Fruit fly (Drosophila melanogaster): Measurements from ENCODE around the gene MAGE.

Gene MAGE

DNA sequence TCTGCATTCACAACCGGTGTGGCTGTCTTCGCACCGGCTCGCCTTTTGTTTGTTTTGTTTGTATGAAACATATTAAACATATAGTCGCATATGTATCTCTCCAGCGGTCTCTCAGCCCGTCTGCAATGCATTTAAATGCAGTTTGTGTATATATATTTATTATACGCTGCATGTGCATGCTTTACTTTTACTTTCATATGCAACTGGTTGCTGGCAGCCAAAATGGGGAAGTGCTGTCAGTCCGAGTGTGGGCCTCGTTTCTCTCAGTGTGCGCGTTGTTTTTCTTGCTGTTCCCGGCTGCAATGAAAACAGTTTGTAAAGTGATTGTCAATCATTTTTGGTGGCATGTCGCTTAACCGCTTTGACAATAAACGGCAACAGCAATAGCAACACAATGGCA is 4.6 kb upstream of the MAGE start:
- TF ChIP-seq CG1621 (tag; optimal IDR thresholded peaks at IDR 0.05): no peak
- TF ChIP-seq Lpt (GFP tag; optimal IDR thresholded peaks at IDR 0.05): no peak
- TF ChIP-seq Smox (GFP tag; optimal IDR thresholded peaks at IDR 0.05): peak; percentile 3
- 0 out of 3 replicates have a peak, but pooled peaks have one; percentile 34 for TF ChIP-seq eg (GFP tag; IDR thresholded peaks at IDR 0.05)
- TF ChIP-seq CG10669 (GFP tag; optimal IDR thresholded peaks at IDR 0.05): no peak
- TF ChIP-seq ss (GFP tag; optimal IDR thresholded peaks at IDR 0.05): peak in 1 of 2 experiments; percentile 3
- TF ChIP-seq CG6808 (GFP tag; optimal IDR thresholded peaks at IDR 0.05): peak; percentile 25
- TF ChIP-seq Hr38 (GFP tag; optimal IDR thresholded peaks at IDR 0.05): no peak
- no peak for TF ChIP-seq net (GFP tag; optimal IDR thresholded peaks at IDR 0.05)
- TF ChIP-seq CG31627 (GFP tag; optimal IDR thresholded peaks at IDR 0.05): no peak
- TF ChIP-seq Eip78C (GFP tag): peak; percentile 58
- peak; percentile 4 for TF ChIP-seq dsx (GFP tag; optimal IDR thresholded peaks at IDR 0.05; ENCODE audit: poor library complexity, severe bottlenecking)
- peak; percentile 91 for TF ChIP-seq Blimp-1 (GFP tag; optimal IDR thresholded peaks at IDR 0.05)
- TF ChIP-seq CG6276 (GFP tag; optimal IDR thresholded peaks at IDR 0.05): peak; percentile 1

DNA sequence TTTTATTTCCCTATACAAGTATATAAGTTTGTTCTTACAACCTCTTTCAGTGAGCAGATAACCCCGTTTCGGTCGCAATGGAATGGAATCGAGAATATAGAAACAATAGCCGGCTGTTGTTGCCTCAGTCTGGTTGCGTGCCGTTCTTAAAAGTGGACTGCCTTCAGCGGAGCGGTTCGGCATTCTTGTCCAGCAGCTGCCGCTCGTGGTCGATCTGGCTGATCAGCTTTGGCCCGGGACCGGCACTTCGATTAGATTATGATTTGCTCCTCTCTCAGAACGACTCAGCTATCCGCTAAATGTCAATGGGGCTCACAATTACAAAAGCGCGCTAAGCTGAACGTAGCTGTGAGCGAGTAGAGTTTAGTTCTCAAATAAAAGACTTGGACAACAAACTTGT is 2.1 kb upstream of the MAGE start:
- TF ChIP-seq dac (GFP tag; optimal IDR thresholded peaks at IDR 0.05) (no peak), CG16779 (tag; optimal IDR thresholded peaks at IDR 0.05) (no peak), Eip75B (GFP tag; optimal IDR thresholded peaks at IDR 0.05) (no peak), esn (GFP tag; optimal IDR thresholded peaks at IDR 0.05) (no peak), net (GFP tag; optimal IDR thresholded peaks at IDR 0.05) (no peak), Eip78C (GFP tag) (no peak), CG10669 (GFP tag; optimal IDR thresholded peaks at IDR 0.05) (no peak), Sox102F (GFP tag; optimal IDR thresholded peaks at IDR 0.05) (no peak), OdsH (GFP tag; optimal IDR thresholded peaks at IDR 0.05) (no peak), CG11294 (GFP tag; IDR thresholded peaks at IDR 0.05) (no peak), CG11762 (GFP tag; optimal IDR thresholded peaks at IDR 0.05; ENCODE audit: insufficient read depth) (no peak), CG4318 (GFP tag; optimal IDR thresholded peaks at IDR 0.05) (no peak), CG11902 (GFP tag; optimal IDR thresholded peaks at IDR 0.05) (no peak), lz (GFP tag; optimal IDR thresholded peaks at IDR 0.05) (no peak), eg (GFP tag; IDR thresholded peaks at IDR 0.05) (no peak), CG9139 (GFP tag; optimal IDR thresholded peaks at IDR 0.05) (no peak), CG6276 (GFP tag; optimal IDR thresholded peaks at IDR 0.05) (no peak), Gug (GFP tag; IDR thresholded peaks at IDR 0.05) (no peak)

dm6 chr3R:7150544-7151406 is 4.2 kb downstream of the MAGE start, which contains the start of the genes gfzf and Sas-4:
Gene gfzf (minus strand): TSS chr3R:7150968.
Gene Sas-4 (plus strand): TSS chr3R:7151367.
- TF ChIP-seq fd85E (GFP tag; optimal IDR thresholded peaks at IDR 0.05) (no peak), CG3032 (tag; optimal IDR thresholded peaks at IDR 0.05) (peak; percentile 72), CG3919 (GFP tag; optimal IDR thresholded peaks at IDR 0.05) (no peak), Sox14 (GFP tag; optimal IDR thresholded peaks at IDR 0.05) (peak; percentile 69), lz (GFP tag; optimal IDR thresholded peaks at IDR 0.05) (peak; percentile 70), Lpt (GFP tag; optimal IDR thresholded peaks at IDR 0.05) (peak; percentile 20), dac (GFP tag; optimal IDR thresholded peaks at IDR 0.05) (peak; percentile 41), fd59A (GFP tag; optimal IDR thresholded peaks at IDR 0.05) (peak; percentile 53), svp (GFP tag) (no peak), CG10669 (GFP tag; optimal IDR thresholded peaks at IDR 0.05) (no peak), CG10631 (GFP tag; optimal IDR thresholded peaks at IDR 0.05) (peak; percentile 70), CG11902 (GFP tag; optimal IDR thresholded peaks at IDR 0.05) (peak; percentile 71), pdm3 (GFP tag; optimal IDR thresholded peaks at IDR 0.05) (peak; percentile 70), achi (GFP tag; optimal IDR thresholded peaks at IDR 0.05) (no peak), CG34406 (GFP tag; optimal IDR thresholded peaks at IDR 0.05) (peak; percentile 66), salr (GFP tag; optimal IDR thresholded peaks at IDR 0.05) (peak in 1 of 2 experiments; percentile 6), CG11294 (GFP tag; IDR thresholded peaks at IDR 0.05) (peak; percentile 61; the same call in 1 of the 2 replicates), Ets21C (GFP tag; optimal IDR thresholded peaks at IDR 0.05) (no peak), CG11762 (GFP tag; optimal IDR thresholded peaks at IDR 0.05; ENCODE audit: insufficient read depth) (peak; percentile 14), CG7368 (GFP tag; optimal IDR thresholded peaks at IDR 0.05) (peak; percentile 35), vri (GFP tag; optimal IDR thresholded peaks at IDR 0.05) (no peak), acj6 (GFP tag; optimal IDR thresholded peaks at IDR 0.05) (peak; percentile 70), OdsH (GFP tag; optimal IDR thresholded peaks at IDR 0.05) (peak; percentile 73), CG6163 (GFP tag; IDR thresholded peaks at IDR 0.05) (peak; percentile 75), cyc (GFP tag; optimal IDR thresholded peaks at IDR 0.05) (peak; percentile 61), CG31627 (GFP tag; optimal IDR thresholded peaks at IDR 0.05) (peak; percentile 73), ss (GFP tag; optimal IDR thresholded peaks at IDR 0.05) (no peak), topi (GFP tag; optimal IDR thresholded peaks at IDR 0.05) (no peak), CG1621 (tag; optimal IDR thresholded peaks at IDR 0.05) (peak; percentile 20)
